Fruit fly (Drosophila melanogaster) whole organism, embryonic: ENCODE measurements around the gene CG43291.

Experiments
- B-H2 ChIP-seq: fragments of 200-800 bp; sonication (Bioruptor generic); optimal IDR thresholded peaks from 2 replicates; lab custom pipeline; 2018; ENCODE audit warnings: missing biosample characterization, mild to moderate bottlenecking, missing genetic modification characterization
- Blimp-1 ChIP-seq: fragments of 200-800 bp; sonication (Bioruptor generic); optimal IDR thresholded peaks from 3 replicates; lab custom pipeline; 2018; ENCODE audit warnings: missing biosample characterization, missing genetic modification characterization, mild to moderate bottlenecking, moderate library complexity, missing genetic modification reagents
- CG10431 ChIP-seq: fragments of 200-800 bp; sonication (Bioruptor generic); optimal IDR thresholded peaks from 3 replicates; lab custom pipeline; 2018; ENCODE audit warnings: missing biosample characterization, mild to moderate bottlenecking, missing genetic modification characterization
- CG11504 ChIP-seq: fragments of 200-800 bp; sonication (Bioruptor generic); optimal IDR thresholded peaks from 3 replicates; lab custom pipeline; 2019; ENCODE audit warnings: missing biosample characterization, mild to moderate bottlenecking, missing genetic modification characterization, moderate library complexity
- CG12104 ChIP-seq: fragments of 200-800 bp; sonication (Bioruptor generic); optimal IDR thresholded peaks from 3 replicates; lab custom pipeline; 2016; ENCODE audit warnings: missing biosample characterization, missing genetic modification characterization
- CG14441 ChIP-seq: fragments of 200-800 bp; sonication (Bioruptor generic); IDR thresholded peaks from 2 replicates; pipeline ENCODE4 v1.3.6; 2022; ENCODE audit warnings: missing biosample characterization, missing genetic modification characterization
- CG15479 ChIP-seq: fragments of 200-800 bp; sonication (Bioruptor generic); optimal IDR thresholded peaks from 3 replicates; lab custom pipeline; 2019; ENCODE audit warnings: missing biosample characterization, mild to moderate bottlenecking, missing genetic modification characterization, moderate library complexity
- CG15514 ChIP-seq: fragments of 200-800 bp; sonication (Bioruptor generic); optimal IDR thresholded peaks from 3 replicates; lab custom pipeline; 2017; ENCODE audit warnings: missing biosample characterization, missing genetic modification characterization, mild to moderate bottlenecking, moderate library complexity, missing genetic modification reagents
- CG1647 ChIP-seq: fragments of 200-800 bp; sonication (Bioruptor generic); optimal IDR thresholded peaks from 3 replicates; lab custom pipeline; 2016; ENCODE audit warnings: missing biosample characterization, missing genetic modification characterization
- CG17328 ChIP-seq: fragments of 200-800 bp; sonication (Bioruptor generic); IDR thresholded peaks from 2 replicates; pipeline ENCODE4 v1.3.6; 2022; ENCODE audit warnings: missing biosample characterization, missing genetic modification characterization
- CG17385 ChIP-seq: fragments of 200-800 bp; sonication (Bioruptor generic); optimal IDR thresholded peaks from 3 replicates; lab custom pipeline; 2018; ENCODE audit warnings: missing biosample characterization, mild to moderate bottlenecking, missing genetic modification characterization
- CG17568 ChIP-seq: fragments of 200-800 bp; sonication (Bioruptor generic); optimal IDR thresholded peaks from 2 replicates; lab custom pipeline; 2018; ENCODE audit warnings: missing biosample characterization, mild to moderate bottlenecking, missing genetic modification characterization, moderate library complexity
- CG17802 ChIP-seq: fragments of 200-800 bp; sonication (Bioruptor generic); optimal IDR thresholded peaks from 2 replicates; lab custom pipeline; 2018; ENCODE audit warnings: missing biosample characterization, mild to moderate bottlenecking, missing genetic modification characterization, moderate library complexity
- CG2129 ChIP-seq: fragments of 200-800 bp; sonication (Bioruptor generic); IDR thresholded peaks from 2 replicates; pipeline ENCODE4 v1.3.6; 2022; ENCODE audit warnings: missing biosample characterization, missing genetic modification characterization; ENCODE audit not compliant: partially characterized antibody
- CG34376 ChIP-seq: fragments of 200-800 bp; sonication (Bioruptor generic); optimal IDR thresholded peaks from 2 replicates; lab custom pipeline; 2018; ENCODE audit warnings: missing biosample characterization, mild to moderate bottlenecking, missing genetic modification characterization
- CG5180 ChIP-seq: fragments of 200-800 bp; sonication (Bioruptor generic); optimal IDR thresholded peaks from 3 replicates; lab custom pipeline; 2017; ENCODE audit warnings: missing biosample characterization, missing genetic modification characterization, mild to moderate bottlenecking, moderate library complexity, missing genetic modification reagents
- CG7271 ChIP-seq: fragments of 200-800 bp; sonication (Bioruptor generic); optimal IDR thresholded peaks from 2 replicates; lab custom pipeline; 2018; ENCODE audit warnings: missing biosample characterization, mild to moderate bottlenecking, missing genetic modification characterization, moderate library complexity
- CG7786 ChIP-seq: fragments of 200-800 bp; sonication (Bioruptor generic); optimal IDR thresholded peaks from 2 replicates; lab custom pipeline; 2016; ENCODE audit warnings: missing biosample characterization, missing genetic modification characterization
- CG7963 ChIP-seq: fragments of 200-800 bp; sonication (Bioruptor generic); IDR thresholded peaks from 3 replicates; pipeline ENCODE4 v1.3.6; 2022; ENCODE audit warnings: missing biosample characterization, missing genetic modification characterization; ENCODE audit not compliant: partially characterized antibody
- CG9215 ChIP-seq: fragments of 200-800 bp; sonication (Bioruptor generic); IDR thresholded peaks from 2 replicates; pipeline ENCODE4 v1.3.6; 2022; ENCODE audit warnings: missing biosample characterization, missing genetic modification characterization
- CG9437 ChIP-seq: fragments of 200-800 bp; sonication (Bioruptor generic); optimal IDR thresholded peaks from 2 replicates; lab custom pipeline; 2018; ENCODE audit warnings: missing biosample characterization, mild to moderate bottlenecking, missing genetic modification characterization
- CG9797 ChIP-seq: fragments of 200-800 bp; sonication (Bioruptor generic); optimal IDR thresholded peaks from 3 replicates; lab custom pipeline; 2018; ENCODE audit warnings: missing biosample characterization, mild to moderate bottlenecking, missing genetic modification characterization
- CHES-1-like ChIP-seq: fragments of 200-800 bp; sonication (Bioruptor generic); optimal IDR thresholded peaks from 2 replicates; lab custom pipeline; 2016; ENCODE audit warnings: missing biosample characterization, missing genetic modification characterization
- Dek ChIP-seq: fragments of 200-800 bp; sonication (Bioruptor generic); optimal IDR thresholded peaks from 3 replicates; lab custom pipeline; 2019; ENCODE audit warnings: missing biosample characterization, mild to moderate bottlenecking, missing genetic modification characterization, moderate library complexity
- Fer1 ChIP-seq: fragments of 200-800 bp; sonication (Bioruptor generic); optimal IDR thresholded peaks from 2 replicates; lab custom pipeline; 2017; ENCODE audit warnings: missing biosample characterization, mild to moderate bottlenecking, missing genetic modification characterization
- Hand ChIP-seq: fragments of 200-800 bp; sonication (Bioruptor generic); optimal IDR thresholded peaks from 2 replicates; lab custom pipeline; 2017; ENCODE audit warnings: mild to moderate bottlenecking, missing biosample characterization, missing genetic modification reagents, missing genetic modification characterization
- Lim3 ChIP-seq: fragments of 200-800 bp; sonication (Bioruptor generic); IDR thresholded peaks from 2 replicates; pipeline ENCODE4 v1.3.6; 2022; ENCODE audit warnings: missing biosample characterization, missing genetic modification characterization
- MBD-R2 ChIP-seq: fragments of 200-800 bp; sonication (Bioruptor generic); IDR thresholded peaks from 2 replicates; pipeline ENCODE4 v1.3.6; 2022; ENCODE audit warnings: missing biosample characterization, missing genetic modification characterization
- Meics ChIP-seq: fragments of 200-800 bp; sonication (Bioruptor generic); optimal IDR thresholded peaks from 2 replicates; lab custom pipeline; 2017; ENCODE audit warnings: missing biosample characterization, mild to moderate bottlenecking, missing genetic modification characterization
- NFAT ChIP-seq: fragments of 200-800 bp; sonication (Bioruptor generic); IDR thresholded peaks from 2 replicates; pipeline ENCODE4 v1.3.6; 2022; ENCODE audit warnings: missing biosample characterization, missing genetic modification characterization
- Nf-YC ChIP-seq: fragments of 200-800 bp; optimal IDR thresholded peaks from 3 replicates; lab custom pipeline; 2019; ENCODE audit warnings: missing biosample characterization, mild to moderate bottlenecking, missing genetic modification characterization, moderate library complexity
- Sox100B ChIP-seq: fragments of 200-800 bp; sonication (Bioruptor generic); optimal IDR thresholded peaks from 3 replicates; lab custom pipeline; 2018; ENCODE audit warnings: missing biosample characterization, mild to moderate bottlenecking, missing genetic modification characterization
- Sox102F ChIP-seq: fragments of 200-800 bp; sonication (Bioruptor generic); optimal IDR thresholded peaks from 2 replicates; lab custom pipeline; 2018; ENCODE audit warnings: missing biosample characterization, mild to moderate bottlenecking, missing genetic modification characterization, moderate library complexity
- Ssrp ChIP-seq: fragments of 200-800 bp; sonication (Bioruptor generic); optimal IDR thresholded peaks from 2 replicates; lab custom pipeline; 2018; ENCODE audit warnings: missing biosample characterization, mild to moderate bottlenecking, missing genetic modification characterization, moderate library complexity
- Usf ChIP-seq: fragments of 200-800 bp; sonication (Bioruptor generic); optimal IDR thresholded peaks from 2 replicates; lab custom pipeline; 2017; ENCODE audit warnings: missing genotype, missing biosample characterization, missing genetic modification characterization
- aop ChIP-seq: fragments of 200-800 bp; sonication (Bioruptor generic); IDR thresholded peaks from 2 replicates; pipeline ENCODE4 v1.3.6; 2022; ENCODE audit warnings: missing biosample characterization, missing genetic modification characterization
- ase ChIP-seq: fragments of 200-800 bp; sonication (Bioruptor generic); IDR thresholded peaks from 3 replicates; pipeline ENCODE4 v1.3.6; 2022; ENCODE audit warnings: missing biosample characterization, missing genetic modification characterization
- bab2 ChIP-seq: fragments of 200-800 bp; sonication (Bioruptor generic); optimal IDR thresholded peaks from 2 replicates; lab custom pipeline; 2016; ENCODE audit warnings: missing biosample characterization, missing genetic modification characterization
- crc ChIP-seq: fragments of 200-800 bp; sonication (Bioruptor generic); optimal IDR thresholded peaks from 2 replicates; lab custom pipeline; 2016; ENCODE audit warnings: missing biosample characterization, missing genetic modification characterization
- fd64A ChIP-seq: fragments of 200-800 bp; sonication (Bioruptor generic); optimal IDR thresholded peaks from 3 replicates; lab custom pipeline; 2018; ENCODE audit warnings: missing biosample characterization, mild to moderate bottlenecking, missing genetic modification characterization
- grau ChIP-seq: fragments of 200-800 bp; optimal IDR thresholded peaks from 3 replicates; lab custom pipeline; 2019; ENCODE audit warnings: missing biosample characterization, mild to moderate bottlenecking, missing genetic modification characterization, moderate library complexity
- ham ChIP-seq: fragments of 200-800 bp; sonication (Bioruptor generic); IDR thresholded peaks from 2 replicates; pipeline ENCODE4 v1.3.6; 2022; ENCODE audit warnings: missing biosample characterization, missing genetic modification characterization
- nerfin-2 ChIP-seq: fragments of 200-800 bp; sonication (Bioruptor generic); IDR thresholded peaks from 2 replicates; pipeline ENCODE4 v1.3.6; 2022; ENCODE audit warnings: missing biosample characterization, missing genetic modification characterization; ENCODE audit not compliant: partially characterized antibody
- onecut ChIP-seq: fragments of 200-800 bp; sonication (Bioruptor generic); IDR thresholded peaks from 2 replicates; pipeline ENCODE4 v1.3.6; 2022; ENCODE audit warnings: missing biosample characterization, missing genetic modification characterization
- pum ChIP-seq: fragments of 200-800 bp; sonication (Bioruptor generic); optimal IDR thresholded peaks from 2 replicates; lab custom pipeline; 2016; ENCODE audit warnings: missing biosample characterization, missing genetic modification characterization
- seq ChIP-seq: fragments of 200-800 bp; sonication (Bioruptor generic); IDR thresholded peaks from 2 replicates; pipeline ENCODE4 v1.3.6; 2022; ENCODE audit warnings: missing biosample characterization, missing genetic modification characterization
- sima ChIP-seq: fragments of 200-800 bp; sonication (Bioruptor generic); optimal IDR thresholded peaks from 2 replicates; lab custom pipeline; 2016; ENCODE audit warnings: missing biosample characterization, missing genetic modification characterization
- tio ChIP-seq: fragments of 200-800 bp; sonication (Bioruptor generic); optimal IDR thresholded peaks from 2 replicates; lab custom pipeline; 2017; ENCODE audit warnings: missing biosample characterization, missing genetic modification characterization, inconsistent platforms
- twi ChIP-seq: fragments of 200-800 bp; optimal IDR thresholded peaks from 2 replicates; lab custom pipeline; 2019; ENCODE audit warnings: missing biosample characterization, mild to moderate bottlenecking, missing genetic modification characterization, moderate library complexity
- tx ChIP-seq: fragments of 200-800 bp; sonication (Bioruptor generic); optimal IDR thresholded peaks from 2 replicates; lab custom pipeline; 2016; ENCODE audit warnings: missing biosample characterization, missing genetic modification characterization
- unpg ChIP-seq: fragments of 200-800 bp; sonication (Bioruptor generic); optimal IDR thresholded peaks from 3 replicates; lab custom pipeline; 2018; ENCODE audit warnings: missing biosample characterization, mild to moderate bottlenecking, missing genetic modification characterization, moderate library complexity

The CG43291 gene

dm6 chr3R:14284422-14284760 is 39.9 kb upstream of the CG43291 start (continued):
- peak; percentile 14 for TF ChIP-seq Hand
- TF ChIP-seq CG5180 (GFP tag; lab: Kevin White, UChicago), result peak; percentile 10
- peak; percentile 35 for TF ChIP-seq bab2
- peak; percentile 44 for TF ChIP-seq CG11504 (tag; lab: Kevin White, UChicago)
- peak; percentile 16 for TF ChIP-seq unpg (GFP tag; lab: Kevin White, UChicago)
- TF ChIP-seq Dek (tag; lab: Kevin White, UChicago), result peak; percentile 32
- no peak for TF ChIP-seq CHES-1-like (GFP tag; lab: Kevin White, UChicago)
- TF ChIP-seq pum (GFP tag; lab: Kevin White, UChicago), result no peak
- TF ChIP-seq seq, result no peak
- no peak for TF ChIP-seq CG9797
- no peak for TF ChIP-seq Fer1
- peak; percentile 6 for TF ChIP-seq CG17568 (GFP tag; lab: Kevin White, UChicago)
- TF ChIP-seq CG15514 (GFP tag; lab: Kevin White, UChicago), result peak; percentile 13
- peak; percentile 51 for TF ChIP-seq Sox100B (GFP tag; lab: Kevin White, UChicago)
- TF ChIP-seq CG7786 (GFP tag; lab: Kevin White, UChicago), result no peak
- no peak for TF ChIP-seq CG17328 (GFP tag; lab: Robert Waterston, UW)
- TF ChIP-seq CG17802 (tag; lab: Kevin White, UChicago), result peak; percentile 8
- no peak for TF ChIP-seq ham (GFP tag; lab: Robert Waterston, UW)
- no peak for TF ChIP-seq twi (tag; lab: Kevin White, UChicago)
- peak; percentile 36 for TF ChIP-seq tx (GFP tag; lab: Kevin White, UChicago)
- no peak for TF ChIP-seq CG1647 (GFP tag; lab: Kevin White, UChicago)
- TF ChIP-seq nerfin-2 (GFP tag; lab: Robert Waterston, UW), result no peak
- TF ChIP-seq CG34376, result no peak
- no peak for TF ChIP-seq CG15479 (GFP tag; lab: Kevin White, UChicago)
- TF ChIP-seq CG7963 (GFP tag; lab: Robert Waterston, UW), result no peak
- no peak for TF ChIP-seq CG14441 (GFP tag; lab: Robert Waterston, UW)
- TF ChIP-seq Ssrp (tag; lab: Kevin White, UChicago), result peak; percentile 15
- no peak for TF ChIP-seq CG2129 (GFP tag; lab: Robert Waterston, UW)
- peak; percentile 5 for TF ChIP-seq Blimp-1 (GFP tag; lab: Kevin White, UChicago)
- no peak for TF ChIP-seq ase (GFP tag; lab: Robert Waterston, UW)
- peak; percentile 4 for TF ChIP-seq sima (GFP tag; lab: Kevin White, UChicago)
- no peak for TF ChIP-seq B-H2 (GFP tag; lab: Kevin White, UChicago)
- no peak for TF ChIP-seq Lim3 (GFP tag; lab: Robert Waterston, UW)
- no peak for TF ChIP-seq Nf-YC (tag; lab: Kevin White, UChicago)
- TF ChIP-seq Usf (GFP tag; lab: Kevin White, UChicago), result no peak
- TF ChIP-seq CG10431 (GFP tag; lab: Kevin White, UChicago), result peak; percentile 23
- peak; percentile 6 for TF ChIP-seq CG7271 (tag; lab: Kevin White, UChicago)
- peak; percentile 5 for TF ChIP-seq CG9437
- TF ChIP-seq CG9215 (GFP tag; lab: Robert Waterston, UW), result no peak
- TF ChIP-seq CG17385 (GFP tag; lab: Kevin White, UChicago), result peak; percentile 8
- TF ChIP-seq aop (GFP tag; lab: Robert Waterston, UW), result no peak
- TF ChIP-seq NFAT (GFP tag; lab: Robert Waterston, UW), result no peak
- TF ChIP-seq crc (GFP tag; lab: Kevin White, UChicago), result no peak
- TF ChIP-seq fd64A (GFP tag; lab: Kevin White, UChicago), result peak; percentile 77
- no peak for TF ChIP-seq MBD-R2 (GFP tag; lab: Robert Waterston, UW)
- peak; percentile 92 for TF ChIP-seq grau (tag; lab: Kevin White, UChicago)
- TF ChIP-seq tio (GFP tag; lab: Kevin White, UChicago), result no peak
- TF ChIP-seq Meics (GFP tag; lab: Kevin White, UChicago), result peak; percentile 1
- peak; percentile 40 for TF ChIP-seq Sox102F (GFP tag; lab: Kevin White, UChicago)
- TF ChIP-seq CG12104 (GFP tag; lab: Kevin White, UChicago), result no peak
- peak; percentile 51 for TF ChIP-seq onecut (GFP tag; lab: Robert Waterston, UW)
